Worm (Caenorhabditis elegans) whole organism, midembryonic: ENCODE data around the gene R03H10.1.
"Not testable (repeated sequence)": the region's sequence is repeated elsewhere in the genome, so short reads cannot be mapped to it uniquely, and the experiment has no call there.

Source experiments
- T22C8.4 ChIP-seq: fragments of 200-800 bp; sonication (Bioruptor generic); IDR thresholded peaks from 2 replicates; pipeline ENCODE4 v1.3.6; 2022; ENCODE audit warnings: missing genetic modification characterization, missing compliant biosample characterization
- cog-1 ChIP-seq: sonication (generic microtip); optimal IDR thresholded peaks from 2 replicates; lab custom pipeline; 2016; ENCODE audit warnings: missing genetic modification characterization, missing compliant biosample characterization
- flt-1 ChIP-seq: fragments of 200-800 bp; sonication (Bioruptor generic); IDR thresholded peaks from 2 replicates; pipeline ENCODE4 v1.3.6; 2022; ENCODE audit warnings: missing genetic modification characterization, missing compliant biosample characterization
- klf-2 ChIP-seq: fragments of 200-800 bp; sonication (Bioruptor generic); conservative IDR thresholded peaks from 2 replicates; pipeline ENCODE4 v1.3.6; 2022; ENCODE audit warnings: missing genetic modification reagents, missing genetic modification characterization, missing compliant biosample characterization
- med-1 ChIP-seq: sonication (generic microtip); optimal IDR thresholded peaks from 2 replicates; lab custom pipeline; 2017; ENCODE audit warnings: missing genetic modification characterization, mild to moderate bottlenecking, missing compliant biosample characterization, antibody characterized with exemption, missing genetic modification reagents; ENCODE audit not compliant: insufficient read depth
- ref-1 ChIP-seq: fragments of 200-800 bp; sonication (Bioruptor generic); conservative IDR thresholded peaks from 2 replicates; pipeline ENCODE4 v1.3.6; 2022; ENCODE audit warnings: missing genetic modification reagents, missing genetic modification characterization, missing compliant biosample characterization
- tab-1 ChIP-seq: fragments of 200-800 bp; sonication (Bioruptor generic); IDR thresholded peaks from 2 replicates; pipeline ENCODE4 v1.3.6; 2022; ENCODE audit warnings: missing genetic modification characterization, missing compliant biosample characterization
- ztf-23 ChIP-seq: fragments of 200-800 bp; sonication (Bioruptor generic); IDR thresholded peaks from 2 replicates; pipeline ENCODE4 v1.3.6; 2022; ENCODE audit warnings: missing genetic modification reagents, missing genetic modification characterization, missing compliant biosample characterization
- ztf-29 ChIP-seq: fragments of 200-800 bp; sonication (Bioruptor generic); IDR thresholded peaks from 2 replicates; pipeline ENCODE4 v1.3.6; 2022; ENCODE audit warnings: missing genetic modification reagents, missing genetic modification characterization, missing compliant biosample characterization

R03H10.1 gene

ce11 chrII:4159570-4159969 is 20.5 kb upstream of the R03H10.1 start:
- TF ChIP-seq tab-1 (GFP tag; lab: Robert Waterston, UW) (no peak), ztf-23 (GFP tag; lab: Robert Waterston, UW) (no peak), ztf-29 (GFP tag; lab: Robert Waterston, UW) (no peak), ref-1 (GFP tag; lab: Robert Waterston, UW) (no peak), T22C8.4 (GFP tag; lab: Robert Waterston, UW) (no peak), cog-1 (no peak), flt-1 (GFP tag; lab: Robert Waterston, UW) (no peak), med-1 (GFP tag; lab: Kevin White, UChicago) (no peak), klf-2 (GFP tag; lab: Robert Waterston, UW) (no peak)

- TF ChIP-seq med-1 (GFP tag; lab: Kevin White, UChicago), result no peak
- no peak for TF ChIP-seq cog-1
- no peak for TF ChIP-seq ztf-29 (GFP tag; lab: Robert Waterston, UW)
- no peak for TF ChIP-seq ztf-23 (GFP tag; lab: Robert Waterston, UW)
- no peak for TF ChIP-seq T22C8.4 (GFP tag; lab: Robert Waterston, UW)
- no peak for TF ChIP-seq ref-1 (GFP tag; lab: Robert Waterston, UW)
- no peak for TF ChIP-seq klf-2 (GFP tag; lab: Robert Waterston, UW)
- no peak for TF ChIP-seq tab-1 (GFP tag; lab: Robert Waterston, UW)
- no peak for TF ChIP-seq flt-1 (GFP tag; lab: Robert Waterston, UW)
Observed at ce11 chrII:4167833-4168232, 12.2 kb upstream of the R03H10.1 start.

ce11 chrII:4168404-4168803 is 11.6 kb upstream of the R03H10.1 start, which contains the start of gene R03H10.4:
TSS of gene R03H10.4 (minus strand) at chrII:4168504.
- not testable (repeated sequence) for TF ChIP-seq ztf-23 (GFP tag; lab: Robert Waterston, UW); T22C8.4 (GFP tag; lab: Robert Waterston, UW); cog-1

DNA sequence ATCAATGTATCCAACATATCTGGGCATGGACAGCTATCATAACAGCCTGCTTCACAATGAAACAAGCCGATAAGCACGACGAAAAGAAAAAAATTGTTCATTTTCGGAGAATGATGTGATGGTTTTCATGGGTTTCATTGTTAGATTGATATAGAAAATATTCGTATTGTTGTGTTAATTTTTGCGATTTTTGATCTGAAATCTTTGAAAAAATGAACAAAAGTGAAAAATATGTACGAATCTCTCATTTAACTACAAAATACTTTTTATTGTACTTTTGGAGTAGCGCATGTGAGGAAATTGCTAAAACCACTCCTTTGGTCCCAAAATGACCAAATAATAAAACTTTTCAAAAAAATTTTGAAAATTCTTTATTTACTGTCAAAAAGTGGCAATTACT is 9.5 kb upstream of the R03H10.1 start, which contains the start of gene R03H10.5:
Gene R03H10.5 (minus strand): TSS at position 101 of the 400 bp plus-strand sequence.
- TF ChIP-seq med-1 (GFP tag; lab: Kevin White, UChicago) (no peak), ztf-29 (GFP tag; lab: Robert Waterston, UW) (no peak), flt-1 (GFP tag; lab: Robert Waterston, UW) (no peak), klf-2 (GFP tag; lab: Robert Waterston, UW) (no peak), ref-1 (GFP tag; lab: Robert Waterston, UW) (no peak), tab-1 (GFP tag; lab: Robert Waterston, UW) (no peak), T22C8.4 (GFP tag; lab: Robert Waterston, UW) (no peak), cog-1 (no peak), ztf-23 (GFP tag; lab: Robert Waterston, UW) (no peak)

DNA sequence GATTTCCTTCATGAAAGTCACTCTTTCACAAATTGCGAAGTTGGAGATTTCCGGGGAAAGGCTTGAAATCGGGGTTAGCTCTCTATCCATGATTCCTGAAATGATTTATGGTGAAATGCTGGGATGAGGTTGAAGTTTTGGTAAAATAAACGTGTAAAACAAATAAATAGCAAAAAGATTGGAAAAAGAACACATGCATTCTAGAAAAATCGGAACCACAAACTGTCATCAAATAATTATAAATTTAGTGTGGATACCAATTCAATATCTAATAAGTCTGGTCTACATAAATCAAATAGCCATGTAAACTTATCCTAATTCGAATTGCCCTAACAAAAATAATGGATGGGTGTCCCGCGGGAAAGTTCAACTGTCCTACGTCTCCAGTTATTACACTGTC is 6.7 kb upstream of the R03H10.1 start, which contains the start of gene R03H10.6:
Gene R03H10.6 (minus strand): TSS at position 101 of the 400 bp plus-strand sequence.
- no peak for TF ChIP-seq ztf-23 (GFP tag; lab: Robert Waterston, UW)
- TF ChIP-seq tab-1 (GFP tag; lab: Robert Waterston, UW), result no peak
- no peak for TF ChIP-seq T22C8.4 (GFP tag; lab: Robert Waterston, UW)
- TF ChIP-seq cog-1, result no peak
- no peak for TF ChIP-seq ref-1 (GFP tag; lab: Robert Waterston, UW)
- TF ChIP-seq klf-2 (GFP tag; lab: Robert Waterston, UW), result no peak
- TF ChIP-seq med-1 (GFP tag; lab: Kevin White, UChicago), result no peak
- TF ChIP-seq flt-1 (GFP tag; lab: Robert Waterston, UW), result no peak
- no peak for TF ChIP-seq ztf-29 (GFP tag; lab: Robert Waterston, UW)

DNA sequence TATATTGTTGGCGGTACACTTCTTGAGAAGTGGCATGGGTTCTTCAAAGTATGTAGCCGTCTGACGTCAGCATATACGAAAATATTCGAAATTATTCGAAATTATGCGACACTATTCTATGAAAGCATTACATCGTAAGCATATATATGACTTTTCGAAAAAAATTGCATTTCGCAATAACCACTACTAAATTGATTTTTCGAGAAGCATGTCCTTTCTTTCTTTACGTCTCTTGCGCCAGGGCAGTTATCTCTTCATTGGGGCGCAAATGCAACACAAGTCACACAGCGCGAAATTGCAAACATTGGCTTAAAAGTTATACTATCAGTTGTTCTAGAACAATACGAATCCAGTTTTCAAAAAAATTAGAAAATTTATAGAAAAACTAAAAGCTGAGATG is 6.2 kb upstream of the R03H10.1 start:
- TF ChIP-seq ztf-29 (GFP tag; lab: Robert Waterston, UW) (no peak), flt-1 (GFP tag; lab: Robert Waterston, UW) (no peak), tab-1 (GFP tag; lab: Robert Waterston, UW) (no peak), ref-1 (GFP tag; lab: Robert Waterston, UW) (no peak), med-1 (GFP tag; lab: Kevin White, UChicago) (no peak)

- TF ChIP-seq ztf-23 (GFP tag; lab: Robert Waterston, UW) (no peak), flt-1 (GFP tag; lab: Robert Waterston, UW) (no peak), ref-1 (GFP tag; lab: Robert Waterston, UW) (no peak), ztf-29 (GFP tag; lab: Robert Waterston, UW) (no peak)
Observed at ce11 chrII:4178838-4179237, 1.2 kb upstream of the R03H10.1 start, which contains the start of gene R03H10.7. TSS of gene R03H10.7 (minus strand) at chrII:4178938.

ce11 chrII:4182364-4182763 is 2.3 kb downstream of the R03H10.1 start, which contains the start of gene R03H10.11:
TSS of gene R03H10.11 (plus strand) at chrII:4182664.
- TF ChIP-seq tab-1 (GFP tag; lab: Robert Waterston, UW) (no peak), klf-2 (GFP tag; lab: Robert Waterston, UW) (no peak), T22C8.4 (GFP tag; lab: Robert Waterston, UW) (no peak), cog-1 (no peak), med-1 (GFP tag; lab: Kevin White, UChicago) (no peak), ref-1 (GFP tag; lab: Robert Waterston, UW) (no peak), ztf-29 (GFP tag; lab: Robert Waterston, UW) (no peak), flt-1 (GFP tag; lab: Robert Waterston, UW) (no peak), ztf-23 (GFP tag; lab: Robert Waterston, UW) (no peak)

DNA sequence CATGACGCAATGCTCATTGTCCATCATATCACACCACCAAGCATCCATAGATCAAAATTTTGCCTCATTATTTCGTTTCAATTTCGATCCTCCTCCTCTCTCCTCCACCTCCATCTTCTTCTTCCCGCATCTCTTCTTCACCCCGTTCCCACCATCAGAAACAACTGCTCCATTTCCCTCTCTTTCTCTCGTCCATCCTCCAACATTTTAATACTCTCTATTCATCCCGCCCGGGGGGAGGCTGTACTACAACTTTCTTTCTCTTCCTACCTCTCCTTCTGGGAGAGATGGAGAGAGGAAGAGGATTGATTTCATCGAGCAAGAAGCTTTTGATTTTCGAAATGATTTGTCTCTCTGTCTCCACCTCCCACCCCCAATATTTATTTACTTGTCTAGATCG is 3.9 kb downstream of the R03H10.1 start:
- TF ChIP-seq ref-1 (GFP tag; lab: Robert Waterston, UW) (no peak), T22C8.4 (GFP tag; lab: Robert Waterston, UW) (no peak), tab-1 (GFP tag; lab: Robert Waterston, UW) (no peak), flt-1 (GFP tag; lab: Robert Waterston, UW) (no peak), klf-2 (GFP tag; lab: Robert Waterston, UW) (no peak), ztf-23 (GFP tag; lab: Robert Waterston, UW) (no peak), cog-1 (no peak), med-1 (GFP tag; lab: Kevin White, UChicago) (no peak), ztf-29 (GFP tag; lab: Robert Waterston, UW) (no peak)
